Worm (Caenorhabditis elegans): Measurements from ENCODE around the gene swt-4.

ce11 chrIII:10654718-10655117 lies 25.8 kb upstream of the swt-4 start, which contains the start of gene cnt-2:
- TF ChIP-seq pag-3 (tag; optimal IDR thresholded peaks at IDR 0.05; ENCODE audit: borderline replicate concordance) (no peak), rnt-1 (tag; optimal IDR thresholded peaks at IDR 0.05) (no peak), zip-5 (tag; optimal IDR thresholded peaks at IDR 0.05) (no peak)

Measured in whole organism, late embryonic.